Worm (Caenorhabditis elegans) whole organism, L4/young adult: ENCODE measurements around the gene C16C8.12.

ENCODE experiments used
- W03F9.2 ChIP-seq: fragments of 150-350 bp; optimal IDR thresholded peaks from 2 replicates; lab custom pipeline; 2014; ENCODE audit warnings: missing biosample characterization, missing genetic modification characterization
- dao-5 ChIP-seq: sonication (generic microtip); optimal IDR thresholded peaks from 2 replicates; lab custom pipeline; 2016; ENCODE audit warnings: missing genotype, missing genetic modification characterization, moderate library complexity, missing compliant biosample characterization
- him-1 ChIP-seq: sonication (generic microtip); optimal IDR thresholded peaks from 2 replicates; lab custom pipeline; 2016; ENCODE audit warnings: missing genotype, missing genetic modification reagents, missing genetic modification characterization, missing compliant biosample characterization

Gene C16C8.12

DNA sequence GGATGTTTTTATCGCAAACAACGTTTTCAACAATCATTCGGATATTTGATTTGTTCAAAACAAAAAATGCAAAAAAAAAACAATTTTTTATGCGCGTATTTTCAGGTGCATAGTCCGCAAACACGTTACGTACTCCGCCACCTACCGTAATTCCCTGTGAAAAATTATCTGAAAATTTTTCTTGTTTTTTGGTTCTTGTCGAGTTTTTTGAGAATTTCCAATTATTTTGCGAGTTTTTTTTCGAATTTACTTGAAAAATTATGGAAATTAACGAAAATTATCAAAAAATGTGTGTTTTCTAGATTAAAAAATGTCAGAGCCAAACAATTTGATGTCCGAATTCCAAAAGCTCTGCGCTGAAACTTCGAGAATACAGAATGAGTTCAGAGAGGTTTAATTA, at the start of gene C16C8.12:
Gene C16C8.12 (plus strand): TSS at position 301 of the 400 bp plus-strand sequence.
- no peak for TF ChIP-seq W03F9.2 (tag; lab: Kevin White, UChicago)
- TF ChIP-seq dao-5 (tag; lab: Kevin White, UChicago), result no peak
- no peak for TF ChIP-seq him-1 (tag; lab: Kevin White, UChicago)

DNA sequence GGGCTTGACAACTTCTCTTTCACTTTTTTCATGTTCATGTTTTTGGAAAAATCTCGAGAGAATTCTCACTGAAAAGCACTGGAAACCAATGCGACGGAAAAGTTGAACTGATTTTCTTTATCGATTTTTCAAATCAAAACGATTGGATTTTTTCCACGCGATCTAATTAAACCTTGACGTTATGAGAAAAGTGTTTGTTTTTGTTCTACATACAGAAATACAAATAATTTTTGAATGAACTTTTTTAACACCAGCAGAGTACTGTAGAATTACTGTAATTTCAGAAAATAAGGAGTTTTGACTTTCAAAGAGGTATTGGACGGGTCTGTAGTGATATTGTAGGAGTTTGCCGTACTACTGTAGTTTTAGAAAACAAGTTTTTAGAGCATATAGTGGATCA, 49.7 kb upstream of the C16C8.12 start, which contains the start of gene nep-10:
Gene nep-10 (minus strand): TSS at position 101 of the 400 bp plus-strand sequence.
- TF ChIP-seq dao-5 (tag; lab: Kevin White, UChicago) (no peak), W03F9.2 (tag; lab: Kevin White, UChicago) (no peak), him-1 (tag; lab: Kevin White, UChicago) (no peak)

DNA sequence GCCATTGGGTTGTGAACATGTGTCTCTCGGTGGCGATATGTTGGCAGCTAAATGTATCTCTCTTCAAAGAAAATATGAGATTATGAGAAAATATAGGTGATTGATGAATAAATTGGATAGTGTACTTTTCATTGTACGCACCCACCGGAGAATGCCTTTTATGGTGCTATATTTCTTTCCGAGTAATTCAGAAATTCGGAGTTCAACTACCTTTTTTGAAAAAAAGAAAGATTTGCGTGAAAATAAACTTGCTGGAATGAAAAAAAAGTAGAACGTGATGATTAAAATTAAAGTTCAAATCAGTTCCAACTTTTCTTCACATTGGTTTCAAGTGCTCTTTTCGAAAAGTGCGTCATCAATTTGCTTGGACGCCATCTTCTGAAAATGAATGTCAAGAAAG, 49.0 kb upstream of the C16C8.12 start, which contains the start of gene nep-8:
Gene nep-8 (plus strand): TSS at position 301 of the 400 bp plus-strand sequence.
- TF ChIP-seq W03F9.2 (tag; lab: Kevin White, UChicago) (no peak), him-1 (tag; lab: Kevin White, UChicago) (no peak), dao-5 (tag; lab: Kevin White, UChicago) (no peak)

DNA sequence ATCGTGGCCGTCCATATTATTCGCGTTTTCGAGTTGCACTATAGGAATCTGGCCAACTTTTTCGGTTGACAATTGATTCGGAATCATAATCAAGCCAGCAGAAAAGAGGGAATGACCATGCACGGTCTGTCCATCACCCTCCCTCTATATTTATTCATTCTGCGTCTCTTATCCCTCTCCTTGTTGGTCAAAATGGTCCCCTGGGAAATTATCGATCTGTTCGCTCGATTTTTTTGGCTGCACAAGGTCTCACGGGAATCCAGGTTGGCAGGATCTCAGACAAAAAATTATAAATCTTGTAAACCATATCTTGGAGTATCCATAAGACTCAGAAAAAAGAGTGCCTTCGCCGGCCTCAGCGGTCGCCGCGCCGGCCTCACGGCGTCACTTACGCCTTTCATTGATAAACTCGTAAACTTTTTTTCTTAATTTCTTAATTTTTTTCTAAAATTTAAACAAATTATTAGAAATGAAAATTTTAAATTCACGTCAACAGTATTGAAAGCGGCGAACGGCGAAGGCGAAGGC, 38.1 kb upstream of the C16C8.12 start, which contains the start of the genes F18A12.7 and F18A12.2:
Gene F18A12.7 (minus strand): TSS at position 101 of the 528 bp plus-strand sequence.
Gene F18A12.2 (plus strand): TSS at position 478 of the 528 bp plus-strand sequence.
- TF ChIP-seq dao-5 (tag; lab: Kevin White, UChicago) (no peak), W03F9.2 (tag; lab: Kevin White, UChicago) (no peak), him-1 (tag; lab: Kevin White, UChicago) (no peak)

DNA sequence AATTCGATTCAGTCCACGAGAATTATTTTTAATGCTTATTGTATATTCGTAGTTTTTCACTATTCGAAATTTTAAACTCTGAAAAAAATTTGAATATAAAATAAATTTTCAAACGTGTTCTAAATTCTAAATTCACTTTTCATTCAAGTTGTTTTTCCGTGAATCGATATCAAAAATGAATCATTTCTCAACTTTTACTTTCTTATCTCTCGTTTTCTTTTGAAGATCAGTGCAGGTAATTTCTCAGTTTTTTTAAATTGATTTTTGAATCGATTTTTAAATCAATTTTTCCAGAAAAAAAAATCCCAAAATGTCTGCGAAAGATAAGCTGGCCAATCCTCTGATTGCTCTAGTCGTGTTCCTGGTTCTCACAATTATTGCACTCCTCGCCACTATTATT, 36.0 kb upstream of the C16C8.12 start, which contains the start of gene nep-6:
Gene nep-6 (plus strand): TSS at position 301 of the 400 bp plus-strand sequence.
- TF ChIP-seq W03F9.2 (tag; lab: Kevin White, UChicago) (no peak), him-1 (tag; lab: Kevin White, UChicago) (no peak), dao-5 (tag; lab: Kevin White, UChicago) (no peak)

DNA sequence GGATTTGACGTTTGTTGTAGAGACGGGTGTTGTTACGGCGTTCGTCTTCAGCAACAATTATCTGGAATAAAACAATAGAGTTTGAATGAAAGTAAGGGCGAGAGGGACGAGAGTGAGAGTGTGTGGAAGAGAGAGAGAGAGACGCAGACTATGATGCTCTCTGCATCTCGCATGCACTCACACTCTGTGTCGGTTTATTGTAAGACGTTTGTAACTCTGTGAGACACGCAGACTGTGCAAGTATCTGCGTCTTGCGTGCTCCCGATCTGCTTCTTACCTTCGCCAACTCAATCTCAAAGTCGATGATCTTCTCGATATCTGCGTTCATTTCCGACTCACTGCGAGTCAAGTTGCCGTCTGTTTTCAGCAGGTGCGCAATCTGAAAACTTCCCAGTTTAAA, 29.6 kb upstream of the C16C8.12 start:
- TF ChIP-seq him-1 (tag; lab: Kevin White, UChicago) (no peak), dao-5 (tag; lab: Kevin White, UChicago) (no peak), W03F9.2 (tag; lab: Kevin White, UChicago) (no peak)

DNA sequence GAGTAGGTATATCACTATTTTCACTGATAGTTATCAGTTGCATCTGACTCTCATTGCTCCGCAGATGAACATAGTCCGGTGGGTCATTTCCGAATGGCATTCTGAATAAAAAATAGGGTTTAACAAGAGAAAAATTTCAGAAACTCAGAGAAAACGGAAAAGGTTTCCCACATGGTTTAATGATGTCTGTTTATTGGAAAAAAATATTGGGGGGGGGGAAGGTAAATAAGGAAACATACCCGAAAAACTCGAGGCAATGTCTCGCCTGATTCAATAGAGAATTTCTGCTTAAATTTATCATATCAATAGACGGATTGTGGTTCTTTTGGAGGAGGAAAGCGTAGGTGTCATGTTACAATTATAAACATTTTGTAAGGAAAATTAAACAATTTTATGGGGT, 27.1 kb upstream of the C16C8.12 start, which contains the start of gene nep-11:
Gene nep-11 (minus strand): TSS at position 101 of the 400 bp plus-strand sequence.
- TF ChIP-seq him-1 (tag; lab: Kevin White, UChicago), result no peak
- no peak for TF ChIP-seq W03F9.2 (tag; lab: Kevin White, UChicago)
- no peak for TF ChIP-seq dao-5 (tag; lab: Kevin White, UChicago)

DNA sequence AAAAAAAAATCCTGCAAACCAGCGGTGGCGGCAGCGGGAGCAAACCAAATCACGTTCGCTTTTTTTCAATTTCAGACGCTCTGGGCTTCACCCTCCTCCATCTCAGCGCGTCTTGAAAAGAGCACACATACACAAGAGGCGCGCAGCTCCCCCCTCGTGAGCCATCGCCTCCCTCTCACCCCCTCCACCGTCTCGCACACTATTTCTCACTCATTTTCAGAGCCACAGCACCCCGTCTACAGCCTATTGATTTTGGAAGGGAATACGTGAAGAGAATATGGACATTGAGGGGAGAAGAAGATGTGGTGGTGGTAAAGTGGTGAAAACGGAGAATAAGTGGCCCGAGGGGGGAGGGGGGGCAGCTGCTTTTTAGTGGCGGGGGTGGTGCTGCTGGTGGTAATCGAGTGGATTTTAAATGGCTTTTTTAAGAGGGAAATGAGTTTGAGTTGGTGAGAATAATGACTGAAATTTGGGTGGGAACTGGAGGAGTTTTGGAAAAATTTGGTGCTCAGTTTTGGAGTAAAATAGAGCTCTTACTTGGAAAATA, 24.3 kb upstream of the C16C8.12 start:
- no peak for TF ChIP-seq dao-5 (tag; lab: Kevin White, UChicago)
- peak; percentile 84 for TF ChIP-seq him-1 (tag; lab: Kevin White, UChicago)

DNA sequence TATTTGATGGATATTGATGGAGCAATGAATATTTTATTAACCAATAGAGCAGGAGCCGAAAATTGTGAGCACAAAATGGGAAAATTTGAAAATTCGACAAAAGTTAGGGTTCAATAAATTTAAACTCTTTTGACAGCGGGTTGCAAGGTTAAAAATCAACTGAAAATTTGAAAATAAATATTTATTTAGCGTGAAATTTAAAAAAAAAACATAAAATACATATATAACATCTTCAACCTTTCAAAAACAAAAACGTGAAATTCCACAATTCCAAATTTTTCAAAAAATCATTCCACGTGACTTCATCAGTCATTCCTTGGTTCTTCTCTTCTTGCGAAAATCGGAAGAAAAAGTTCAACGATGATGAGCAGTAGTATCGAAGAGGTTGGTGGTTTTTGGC, 23.1 kb upstream of the C16C8.12 start, which contains the start of gene C16C8.18:
Gene C16C8.18 (plus strand): TSS at position 301 of the 400 bp plus-strand sequence.
- TF ChIP-seq W03F9.2 (tag; lab: Kevin White, UChicago) (no peak), him-1 (tag; lab: Kevin White, UChicago) (no peak), dao-5 (tag; lab: Kevin White, UChicago) (no peak)

DNA sequence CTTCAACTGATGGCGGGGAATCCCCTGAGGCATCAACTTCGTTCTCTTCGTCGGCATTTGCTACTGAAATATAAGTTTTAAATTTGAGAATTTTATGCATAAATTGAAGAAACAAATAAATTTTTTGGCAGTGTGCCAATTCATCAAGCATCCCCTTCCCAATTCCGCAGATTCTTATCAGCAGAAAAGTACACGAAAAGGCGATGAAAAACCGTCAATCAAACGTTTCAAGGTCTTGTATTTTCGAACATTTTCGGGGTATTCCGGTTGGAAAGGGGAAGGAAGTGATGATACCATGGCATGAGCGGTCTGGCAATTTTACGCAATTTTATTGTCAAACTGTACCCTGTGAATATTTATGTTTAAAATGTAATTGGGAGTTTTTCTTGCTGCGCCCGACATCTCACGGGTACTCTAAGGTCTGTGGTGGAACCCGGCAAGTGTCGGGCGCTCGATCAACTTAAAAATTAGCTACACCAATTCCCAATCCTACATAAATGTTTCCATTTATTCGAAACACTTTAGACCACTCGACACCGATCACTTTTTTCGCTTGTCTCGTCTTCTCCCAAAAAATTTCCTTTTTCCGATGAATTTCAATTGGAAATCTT, 17.5 kb upstream of the C16C8.12 start:
- TF ChIP-seq dao-5 (tag; lab: Kevin White, UChicago) (no peak), W03F9.2 (tag; lab: Kevin White, UChicago) (no peak), him-1 (tag; lab: Kevin White, UChicago) (no peak)

DNA sequence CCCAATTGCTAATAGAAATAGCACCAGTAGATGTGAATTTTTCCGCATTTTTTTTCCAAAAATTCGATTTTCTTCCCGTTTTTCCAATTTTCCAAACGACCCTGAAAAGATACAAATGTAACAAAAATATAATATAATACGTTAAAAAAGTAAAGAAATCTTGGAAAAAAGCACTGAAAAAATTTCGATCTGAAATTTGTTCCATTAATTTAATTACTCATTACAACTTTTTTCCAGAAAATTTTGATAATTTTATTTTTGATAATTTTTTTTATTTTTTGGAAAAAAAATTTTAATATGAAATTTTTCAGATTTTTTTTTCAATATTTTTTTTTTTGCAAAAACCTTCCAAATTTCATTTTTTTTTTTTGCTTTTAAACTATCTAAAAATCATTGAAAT, 16.1 kb upstream of the C16C8.12 start, which contains the start of gene skpo-2:
Gene skpo-2 (minus strand): TSS at position 101 of the 400 bp plus-strand sequence.
- TF ChIP-seq dao-5 (tag; lab: Kevin White, UChicago) (no peak), him-1 (tag; lab: Kevin White, UChicago) (no peak), W03F9.2 (tag; lab: Kevin White, UChicago) (no peak)

DNA sequence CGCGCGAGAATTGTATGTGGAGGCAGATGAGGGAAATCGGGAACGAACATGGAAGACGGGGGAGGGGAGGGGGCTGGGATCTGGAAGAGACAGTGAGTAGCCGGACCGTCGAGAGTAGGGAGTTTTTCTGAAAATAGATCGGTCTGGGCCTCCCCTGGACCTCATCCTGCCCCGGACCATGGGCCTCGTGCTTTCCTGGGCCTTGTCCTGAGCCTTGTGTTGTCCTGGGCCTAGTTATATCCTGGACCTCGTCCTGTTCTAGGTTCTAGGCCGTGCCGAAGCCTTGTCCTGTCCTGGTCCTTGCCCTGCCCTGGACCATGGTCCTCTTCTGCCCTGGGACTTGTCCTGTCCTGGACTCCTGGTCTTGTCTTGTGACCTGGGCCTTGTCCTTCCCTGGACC, 15.1 kb upstream of the C16C8.12 start:
- TF ChIP-seq W03F9.2 (tag; lab: Kevin White, UChicago) (no peak), him-1 (tag; lab: Kevin White, UChicago) (no peak), dao-5 (tag; lab: Kevin White, UChicago) (no peak)

DNA sequence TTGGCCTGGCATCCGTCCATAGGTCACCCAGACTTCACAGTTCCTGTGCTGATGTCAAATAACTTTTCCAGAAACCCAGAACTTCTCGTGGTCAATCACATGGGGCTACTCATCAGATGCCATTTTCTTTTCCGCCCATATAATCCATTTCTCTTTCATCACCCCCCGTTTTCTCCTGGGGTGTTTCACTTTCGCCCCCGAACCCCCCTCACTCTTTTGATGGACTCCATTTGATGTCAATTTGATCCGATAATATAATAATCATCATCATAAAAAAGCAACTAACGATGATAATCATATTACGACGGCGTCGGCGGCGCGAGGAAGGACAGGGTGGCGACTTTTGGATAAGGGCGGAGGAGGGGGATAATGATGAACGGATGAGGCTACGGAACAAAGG, 14.2 kb upstream of the C16C8.12 start:
- no peak for TF ChIP-seq dao-5 (tag; lab: Kevin White, UChicago)
- no peak for TF ChIP-seq W03F9.2 (tag; lab: Kevin White, UChicago)
- TF ChIP-seq him-1 (tag; lab: Kevin White, UChicago), result no peak
